Fruit fly (Drosophila melanogaster): ENCODE results near the gene dop.

The dop gene

DNA sequence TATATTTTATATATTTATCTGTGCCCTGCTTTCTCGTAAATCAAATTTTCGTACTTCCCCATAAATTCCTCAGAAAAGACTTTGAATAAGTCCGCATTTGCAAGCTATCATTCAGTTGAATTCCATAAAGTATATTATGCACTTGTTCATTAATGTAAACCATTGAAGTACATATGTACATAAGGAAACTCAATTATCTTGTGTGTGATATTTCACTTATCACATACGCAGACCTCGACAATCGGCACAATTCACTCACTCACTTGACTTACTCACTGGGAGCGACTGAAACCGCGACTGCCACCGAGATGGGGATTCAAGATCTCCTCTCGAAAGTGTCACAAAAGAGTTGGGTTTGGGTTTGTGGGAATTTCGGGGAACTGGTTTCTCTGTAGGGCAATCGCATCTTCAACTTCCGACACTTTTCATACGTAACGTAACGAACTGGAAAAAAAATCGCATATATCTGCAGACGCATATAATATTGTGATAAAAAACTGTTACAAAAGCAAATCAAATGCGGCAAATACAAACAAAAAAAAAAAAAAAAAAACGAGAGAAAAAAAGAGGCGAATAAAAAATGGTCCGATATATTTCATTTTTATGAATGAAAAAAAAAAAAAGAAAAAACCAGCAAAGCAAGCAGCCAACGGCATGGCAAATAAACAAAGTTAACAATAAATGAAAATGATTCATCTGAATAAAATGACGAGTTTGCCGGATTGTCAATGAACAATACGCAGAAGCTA, 31.4 kb downstream of the dop start (continued):
- no peak for TF ChIP-seq Lhr (GFP tag; optimal IDR thresholded peaks at IDR 0.05)
- TF ChIP-seq CG15601 (tag; optimal IDR thresholded peaks at IDR 0.05) = peak; percentile 44
- TF ChIP-seq PHDP (tag; optimal IDR thresholded peaks at IDR 0.05) = peak; percentile 42
- TF ChIP-seq Fer1 (GFP tag; optimal IDR thresholded peaks at IDR 0.05) = peak; percentile 28
- TF ChIP-seq CG17912 (GFP tag; optimal IDR thresholded peaks at IDR 0.05) = no peak
- TF ChIP-seq CG12769 (tag; optimal IDR thresholded peaks at IDR 0.05) = peak; percentile 29
- TF ChIP-seq CG14860 (GFP tag; IDR thresholded peaks at IDR 0.05; ENCODE audit: partially characterized antibody) = no peak
- TF ChIP-seq CG18619 (GFP tag; optimal IDR thresholded peaks at IDR 0.05) = peak; percentile 2
- no peak for TF ChIP-seq eve (GFP tag; optimal IDR thresholded peaks at IDR 0.05)
- peak; percentile 49 for TF ChIP-seq CG12219 (GFP tag; optimal IDR thresholded peaks at IDR 0.05)
- TF ChIP-seq ERR (GFP tag; optimal IDR thresholded peaks at IDR 0.05) = no peak
- no peak for TF ChIP-seq CG6254 (GFP tag; optimal IDR thresholded peaks at IDR 0.05)
- TF ChIP-seq ewg (GFP tag; optimal IDR thresholded peaks at IDR 0.05) = no peak
- TF ChIP-seq grn (GFP tag; optimal IDR thresholded peaks at IDR 0.05) = no peak
- TF ChIP-seq CG10267 (tag; optimal IDR thresholded peaks at IDR 0.05) = no peak
- TF ChIP-seq CG3163 (GFP tag; optimal IDR thresholded peaks at IDR 0.05) = no peak
- TF ChIP-seq her (GFP tag; optimal IDR thresholded peaks at IDR 0.05) = no peak
- no peak for TF ChIP-seq bigmax (GFP tag; optimal IDR thresholded peaks at IDR 0.05)
- TF ChIP-seq HHEX (GFP tag; optimal IDR thresholded peaks at IDR 0.05) = peak; percentile 61
- TF ChIP-seq hkb (optimal IDR thresholded peaks at IDR 0.05) = no peak
- peak; percentile 59 for TF ChIP-seq hkb (GFP tag; IDR thresholded peaks at IDR 0.05)
- no peak for TF ChIP-seq CG11456 (GFP tag; IDR thresholded peaks at IDR 0.05)
- peak; percentile 14; the same call in 1 of the 2 replicates for TF ChIP-seq CG31441 (GFP tag; IDR thresholded peaks at IDR 0.05)
- no peak for TF ChIP-seq CG13123 (GFP tag; optimal IDR thresholded peaks at IDR 0.05)
- no peak for TF ChIP-seq NfI (GFP tag; optimal IDR thresholded peaks at IDR 0.05)
- TF ChIP-seq B-H2 (GFP tag; optimal IDR thresholded peaks at IDR 0.05) = no peak
- TF ChIP-seq dmrt11E (tag; optimal IDR thresholded peaks at IDR 0.05) = no peak
- no peak for TF ChIP-seq CG10431 (GFP tag; optimal IDR thresholded peaks at IDR 0.05)
- no peak for TF ChIP-seq dan (GFP tag; IDR thresholded peaks at IDR 0.05)
- TF ChIP-seq bsh (GFP tag; optimal IDR thresholded peaks at IDR 0.05) = peak in 1 of 2 experiments; percentile 4
- TF ChIP-seq trh (GFP tag; optimal IDR thresholded peaks at IDR 0.05) = no peak
- TF ChIP-seq Hmr (GFP tag; optimal IDR thresholded peaks at IDR 0.05) = peak; percentile 19
- TF ChIP-seq gsb (GFP tag; IDR thresholded peaks at IDR 0.05) = no peak
- TF ChIP-seq btn (GFP tag; optimal IDR thresholded peaks at IDR 0.05) = no peak
- TF ChIP-seq CG7786 (GFP tag; optimal IDR thresholded peaks at IDR 0.05) = no peak
- TF ChIP-seq crol (GFP tag; IDR thresholded peaks at IDR 0.05) = no peak
- peak; percentile 26 for TF ChIP-seq CG10209 (GFP tag; optimal IDR thresholded peaks at IDR 0.05)
- TF ChIP-seq Bdp1 (GFP tag; optimal IDR thresholded peaks at IDR 0.05) = no peak
- no peak for TF ChIP-seq Scr (GFP tag; IDR thresholded peaks at IDR 0.05; ENCODE audit: partially characterized antibody)
- 0 out of 4 replicates have a peak, but pooled peaks have one; percentile 66 for TF ChIP-seq chinmo (GFP tag; IDR thresholded peaks at IDR 0.05; ENCODE audit: partially characterized antibody)
- TF ChIP-seq pzg (GFP tag; optimal IDR thresholded peaks at IDR 0.05) = no peak
- TF ChIP-seq CG3407 (GFP tag; optimal IDR thresholded peaks at IDR 0.05) = peak; percentile 20
- no peak for TF ChIP-seq ato (GFP tag; IDR thresholded peaks at IDR 0.05; ENCODE audit: partially characterized antibody)
- TF ChIP-seq Doc2 (GFP tag; IDR thresholded peaks at IDR 0.05) = no peak
- TF ChIP-seq yki (optimal IDR thresholded peaks at IDR 0.05) = no peak
- TF ChIP-seq Ssrp (tag; optimal IDR thresholded peaks at IDR 0.05) = no peak
- TF ChIP-seq Sry-β (GFP tag; optimal IDR thresholded peaks at IDR 0.05) = no peak
- TF ChIP-seq luna (GFP tag; optimal IDR thresholded peaks at IDR 0.05) = no peak
- TF ChIP-seq knrl (GFP tag; IDR thresholded peaks at IDR 0.05; ENCODE audit: partially characterized antibody) = no peak

Data from whole organism, embryonic.